Fruit fly (Drosophila melanogaster) whole organism, adult: ENCODE data around the gene CG46310.
A peak's percentile ranks its signal among the peaks of the same experiment; 100 is the strongest.

Source experiments
- CG11617 ChIP-seq: fragments of 200-800 bp; sonication (Bioruptor generic); optimal IDR thresholded peaks from 2 replicates; lab custom pipeline; 2017; ENCODE audit warnings: mild to moderate bottlenecking, missing biosample characterization, missing genetic modification reagents, missing genetic modification characterization
- CG12768 ChIP-seq: fragments of 200-800 bp; sonication (Bioruptor generic); optimal IDR thresholded peaks from 2 replicates; lab custom pipeline; 2017; ENCODE audit warnings: missing biosample characterization, missing genetic modification characterization, mild to moderate bottlenecking, moderate library complexity, missing genetic modification reagents
- CG1620 ChIP-seq: fragments of 200-800 bp; sonication (Bioruptor generic); optimal IDR thresholded peaks from 2 replicates; lab custom pipeline; 2016; ENCODE audit warnings: missing biosample characterization, missing genetic modification characterization
- CG33017 ChIP-seq: fragments of 200-800 bp; sonication (Bioruptor generic); optimal IDR thresholded peaks from 2 replicates; lab custom pipeline; 2018; ENCODE audit warnings: missing biosample characterization, mild to moderate bottlenecking, missing genetic modification characterization, moderate library complexity
- CG5204 ChIP-seq: fragments of 200-800 bp; sonication (Bioruptor generic); optimal IDR thresholded peaks from 2 replicates; lab custom pipeline; 2016; ENCODE audit warnings: missing biosample characterization, missing genetic modification characterization
- CG7045 ChIP-seq: fragments of 200-800 bp; sonication (Bioruptor generic); optimal IDR thresholded peaks from 2 replicates; lab custom pipeline; 2017; ENCODE audit warnings: missing biosample characterization, mild to moderate bottlenecking, missing genetic modification characterization
- Crg-1 ChIP-seq: fragments of 200-800 bp; sonication (Bioruptor generic); optimal IDR thresholded peaks from 2 replicates; lab custom pipeline; 2016; ENCODE audit warnings: missing biosample characterization, missing genetic modification characterization
- Hr96 ChIP-seq: fragments of 200-800 bp; sonication (Bioruptor generic); optimal IDR thresholded peaks from 2 replicates; lab custom pipeline; 2016; ENCODE audit warnings: missing biosample characterization, missing genetic modification characterization
- bab1 ChIP-seq: fragments of 200-800 bp; sonication (Bioruptor generic); optimal IDR thresholded peaks from 3 replicates; lab custom pipeline; 2019; ENCODE audit warnings: missing biosample characterization, mild to moderate bottlenecking, missing genetic modification characterization, moderate library complexity
- cnc ChIP-seq, 2 experiments: fragments of >200 bp; optimal IDR thresholded peaks; 2 replicates each; lab custom pipeline; 2017
- kay ChIP-seq: fragments of 200-800 bp; sonication (Bioruptor generic); peaks from one replicate; lab custom pipeline; 2016; ENCODE audit warnings: missing biosample characterization, missing genetic modification characterization, borderline replicate concordance
- toe ChIP-seq: fragments of 200-800 bp; sonication (Bioruptor generic); optimal IDR thresholded peaks from 2 replicates; lab custom pipeline; 2016; ENCODE audit warnings: missing biosample characterization, missing genetic modification characterization

DNA sequence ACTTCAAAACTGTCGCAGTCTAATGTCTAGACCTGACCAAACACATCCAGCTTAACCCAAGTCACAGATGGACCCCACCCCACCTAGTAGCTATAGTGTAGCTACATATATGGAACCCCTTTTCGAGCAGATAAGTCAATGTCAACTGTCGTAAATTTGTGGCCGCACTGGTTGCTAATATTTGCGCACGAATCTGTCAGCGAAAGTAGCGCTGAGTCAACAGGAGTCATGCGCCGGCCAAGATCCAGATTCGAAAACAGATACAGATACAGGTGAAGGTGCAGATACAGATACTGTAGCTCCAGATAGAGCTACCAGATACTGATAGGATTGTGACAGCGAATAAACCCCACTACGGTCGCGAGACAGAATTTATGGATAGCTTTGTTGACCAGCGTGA lies 9.5 kb upstream of the CG46310 start:
- TF ChIP-seq cnc (optimal IDR thresholded peaks at IDR 0.05; lab: Kevin White, UChicago) (no peak), kay (GFP tag; lab: Kevin White, UChicago) (no peak), CG11617 (GFP tag; lab: Kevin White, UChicago) (peak; percentile 53), CG33017 (peak; percentile 62), CG12768 (peak; percentile 73), CG5204 (GFP tag; lab: Kevin White, UChicago) (peak; percentile 29), toe (GFP tag; lab: Kevin White, UChicago) (no peak), Hr96 (peak; percentile 21), Crg-1 (GFP tag; lab: Kevin White, UChicago) (peak; percentile 27), CG7045 (GFP tag; lab: Kevin White, UChicago) (peak; percentile 48), CG1620 (GFP tag; lab: Kevin White, UChicago) (no peak), bab1 (GFP tag; lab: Kevin White, UChicago) (no peak)
